Worm (Caenorhabditis elegans) whole organism, L3 larva: ENCODE data around the gene mrps-14.

Experiments used
- R02D3.7 ChIP-seq: fragments of 150-350 bp; optimal IDR thresholded peaks from 2 replicates; lab custom pipeline; 2014; ENCODE audit warnings: missing biosample characterization, missing genetic modification characterization
- ZK546.5 ChIP-seq: sonication (generic microtip); optimal IDR thresholded peaks from 2 replicates; lab custom pipeline; 2017; ENCODE audit warnings: missing biosample characterization, missing genetic modification characterization
- aly-2 ChIP-seq: fragments of 150-350 bp; optimal IDR thresholded peaks from 2 replicates; lab custom pipeline; 2014; ENCODE audit warnings: missing biosample characterization, missing genetic modification characterization
- ceh-82 ChIP-seq: fragments of 150-350 bp; optimal IDR thresholded peaks from 2 replicates; lab custom pipeline; 2014; ENCODE audit warnings: missing biosample characterization, missing genetic modification characterization
- ceh-9 ChIP-seq: sonication (generic microtip); optimal IDR thresholded peaks from 2 replicates; lab custom pipeline; 2018; ENCODE audit warnings: missing biosample characterization, missing genetic modification characterization
- daf-12 ChIP-seq: fragments of 150-350 bp; optimal IDR thresholded peaks from 2 replicates; lab custom pipeline; 2014; ENCODE audit warnings: missing biosample characterization, missing genetic modification reagents, missing genetic modification characterization
- egl-5 ChIP-seq: fragments of 150-350 bp; optimal IDR thresholded peaks from 2 replicates; lab custom pipeline; 2017; ENCODE audit warnings: missing biosample characterization, missing genetic modification reagents, missing genetic modification characterization, inconsistent platforms
- elt-1 ChIP-seq: fragments of 150-350 bp; optimal IDR thresholded peaks from 2 replicates; lab custom pipeline; 2014; ENCODE audit warnings: missing biosample characterization, missing genetic modification characterization
- elt-2 ChIP-seq: sonication (generic microtip); optimal IDR thresholded peaks from 2 replicates; lab custom pipeline; 2016; ENCODE audit warnings: missing genetic modification reagents, mild to moderate bottlenecking, missing genetic modification characterization, missing compliant biosample characterization
- elt-3 ChIP-seq, 3 experiments: fragments of 150-350 bp in 1 of 3; sonication (generic microtip) in 2 of 3; optimal IDR thresholded peaks; 2 replicates in 2 of 3; 4 replicates in 1 of 3; lab custom pipeline; 2014 to 2017; ENCODE audit warnings: missing biosample characterization in 3 of 3, missing genetic modification characterization in 3 of 3
- fos-1 ChIP-seq: fragments of 150-350 bp; optimal IDR thresholded peaks from 2 replicates; lab custom pipeline; 2014; ENCODE audit warnings: missing biosample characterization, missing genetic modification characterization
- hmg-11 ChIP-seq: sonication (generic microtip); optimal IDR thresholded peaks from 2 replicates; lab custom pipeline; 2016; ENCODE audit warnings: missing genetic modification characterization, missing compliant biosample characterization
- jun-1 ChIP-seq: fragments of 150-350 bp; optimal IDR thresholded peaks from 2 replicates; lab custom pipeline; 2014; ENCODE audit warnings: missing biosample characterization, missing genetic modification reagents, missing genetic modification characterization
- lin-15B ChIP-seq: fragments of 150-350 bp; optimal IDR thresholded peaks from 2 replicates; lab custom pipeline; 2014; ENCODE audit warnings: missing biosample characterization, missing genetic modification characterization
- lsy-12 ChIP-seq: sonication (generic microtip); optimal IDR thresholded peaks from 2 replicates; lab custom pipeline; 2016; ENCODE audit warnings: mild to moderate bottlenecking, missing genetic modification characterization, missing compliant biosample characterization
- mdl-1 ChIP-seq: fragments of 150-350 bp; optimal IDR thresholded peaks from 2 replicates; lab custom pipeline; 2014; ENCODE audit warnings: missing biosample characterization, missing genetic modification characterization
- mml-1 ChIP-seq: fragments of 150-350 bp; sonication (generic microtip); optimal IDR thresholded peaks from 3 replicates; lab custom pipeline; 2014; ENCODE audit warnings: missing biosample characterization, missing genetic modification characterization
- nfya-1 ChIP-seq: sonication (generic microtip); optimal IDR thresholded peaks from 2 replicates; lab custom pipeline; 2017; ENCODE audit warnings: missing genetic modification characterization, mild to moderate bottlenecking, missing compliant biosample characterization, antibody characterized with exemption, moderate library complexity; ENCODE audit not compliant: insufficient read depth
- nhr-11 ChIP-seq: fragments of 150-350 bp; optimal IDR thresholded peaks from 2 replicates; lab custom pipeline; 2014; ENCODE audit warnings: missing biosample characterization, missing genetic modification characterization
- nhr-12 ChIP-seq: fragments of 150-350 bp; optimal IDR thresholded peaks from 2 replicates; lab custom pipeline; 2014; ENCODE audit warnings: missing biosample characterization, missing genetic modification characterization
- nhr-23 ChIP-seq: fragments of 150-350 bp; optimal IDR thresholded peaks from 2 replicates; lab custom pipeline; 2014; ENCODE audit warnings: missing biosample characterization, missing genetic modification reagents, missing genetic modification characterization
- nhr-25 ChIP-seq: sonication (generic microtip); optimal IDR thresholded peaks from 2 replicates; lab custom pipeline; 2017; ENCODE audit warnings: missing biosample characterization, missing genetic modification characterization
- nhr-28 ChIP-seq: fragments of 150-350 bp; optimal IDR thresholded peaks from 2 replicates; lab custom pipeline; 2014; ENCODE audit warnings: missing biosample characterization, missing genetic modification characterization
- nhr-43 ChIP-seq: sonication (generic microtip); optimal IDR thresholded peaks from 2 replicates; lab custom pipeline; 2016; ENCODE audit warnings: mild to moderate bottlenecking, missing genetic modification characterization, missing compliant biosample characterization; ENCODE audit not compliant: poor library complexity, severe bottlenecking
- nhr-67 ChIP-seq: fragments of 150-350 bp; optimal IDR thresholded peaks from 2 replicates; lab custom pipeline; 2014; ENCODE audit warnings: missing biosample characterization, missing genetic modification characterization
- nhr-76 ChIP-seq: fragments of 150-350 bp; sonication (generic microtip); optimal IDR thresholded peaks from 5 replicates; lab custom pipeline; 2014; ENCODE audit warnings: missing biosample characterization, missing genetic modification characterization
- nhr-77 ChIP-seq: fragments of 150-350 bp; optimal IDR thresholded peaks from 2 replicates; lab custom pipeline; 2014; ENCODE audit warnings: missing biosample characterization, missing genetic modification characterization
- pha-4 ChIP-seq: fragments of 150-350 bp; optimal IDR thresholded peaks from 2 replicates; lab custom pipeline; 2014; ENCODE audit warnings: missing biosample characterization, missing genetic modification reagents, missing genetic modification characterization
- pqm-1 ChIP-seq: fragments of 150-350 bp; optimal IDR thresholded peaks from 2 replicates; lab custom pipeline; 2017; ENCODE audit warnings: missing biosample characterization, missing genetic modification characterization, inconsistent platforms
- skn-1 ChIP-seq: fragments of 150-350 bp; optimal IDR thresholded peaks from 2 replicates; lab custom pipeline; 2014; ENCODE audit warnings: missing biosample characterization, missing genetic modification characterization
- snpc-4 ChIP-seq: fragments of 150-350 bp; optimal IDR thresholded peaks from 2 replicates; lab custom pipeline; 2014; ENCODE audit warnings: missing biosample characterization, missing genetic modification characterization
- tbx-2 ChIP-seq: sonication (generic microtip); optimal IDR thresholded peaks from 2 replicates; lab custom pipeline; 2016; ENCODE audit warnings: mild to moderate bottlenecking, missing genetic modification characterization, missing compliant biosample characterization
- zag-1 ChIP-seq: fragments of 150-350 bp; optimal IDR thresholded peaks from 2 replicates; lab custom pipeline; 2014; ENCODE audit warnings: missing biosample characterization, missing genetic modification characterization
- ztf-11 ChIP-seq: fragments of 150-350 bp; optimal IDR thresholded peaks from 2 replicates; lab custom pipeline; 2014; ENCODE audit warnings: missing biosample characterization, missing genetic modification characterization
- ztf-4 ChIP-seq: fragments of 150-350 bp; optimal IDR thresholded peaks from 2 replicates; lab custom pipeline; 2014; ENCODE audit warnings: missing biosample characterization, missing genetic modification characterization

The mrps-14 gene

DNA sequence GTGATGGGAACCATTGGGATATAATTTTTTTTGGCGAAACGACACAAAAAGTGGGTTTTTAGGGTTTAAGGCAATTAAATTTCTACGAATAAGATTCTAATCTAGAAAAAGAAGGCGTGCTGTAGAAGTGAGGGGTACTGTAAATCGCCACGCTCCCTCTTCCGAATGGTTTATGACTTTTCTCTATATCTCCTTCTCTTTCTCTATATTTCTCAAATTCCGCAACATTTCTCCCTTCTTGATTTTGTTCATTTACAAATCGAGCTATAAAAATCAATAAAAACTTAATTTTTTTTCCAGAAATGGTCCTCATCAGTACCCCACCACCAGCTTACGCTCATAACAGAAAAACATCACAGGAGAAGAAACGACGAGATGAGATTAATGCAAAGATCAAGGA lies 24.1 kb downstream of the mrps-14 start, which contains the start of gene ref-1:
ref-1 (plus strand) TSS at position 301 of the 400 bp plus-strand sequence.
- TF ChIP-seq nhr-76 (tag; lab: Kevin White, UChicago): no peak
- no peak for TF ChIP-seq mml-1
- no peak for TF ChIP-seq egl-5 (tag; lab: Kevin White, UChicago)
- TF ChIP-seq nhr-11 (tag; lab: Kevin White, UChicago): no peak
- TF ChIP-seq, all 47 proteins: peak for 0

DNA sequence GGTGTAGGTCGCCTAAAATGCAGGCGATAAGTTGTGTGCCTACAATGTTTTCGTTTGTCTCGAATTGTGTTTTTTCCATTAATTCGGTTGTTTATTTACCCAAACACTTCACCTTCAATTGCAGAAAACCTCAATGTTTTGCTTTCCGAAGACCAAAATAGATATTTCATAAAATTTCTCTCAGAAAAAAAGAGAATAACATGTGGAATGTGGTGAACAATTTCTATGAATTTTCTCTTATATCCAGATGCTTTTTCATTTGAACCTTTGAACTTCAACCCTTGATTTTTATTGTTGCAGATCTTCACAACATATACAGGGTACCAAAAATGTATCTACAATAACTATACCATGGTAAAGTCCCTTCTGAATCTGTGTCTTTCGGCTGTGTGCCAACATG lies 35.9 kb downstream of the mrps-14 start, which contains the start of gene T01E8.1:
T01E8.1 (plus strand) TSS at position 301 of the 400 bp plus-strand sequence.
- TF ChIP-seq elt-2 (tag; lab: Kevin White, UChicago) (no peak), nhr-25 (tag; lab: Kevin White, UChicago) (no peak), pqm-1 (tag; lab: Kevin White, UChicago) (no peak), ztf-4 (tag; lab: Kevin White, UChicago) (no peak), tbx-2 (tag; lab: Kevin White, UChicago) (no peak), lin-15B (tag; lab: Kevin White, UChicago) (no peak), egl-5 (tag; lab: Kevin White, UChicago) (no peak), ceh-82 (no peak), nhr-67 (tag; lab: Kevin White, UChicago) (no peak), ZK546.5 (tag; lab: Kevin White, UChicago) (no peak), nhr-11 (tag; lab: Kevin White, UChicago) (no peak), skn-1 (no peak)

DNA sequence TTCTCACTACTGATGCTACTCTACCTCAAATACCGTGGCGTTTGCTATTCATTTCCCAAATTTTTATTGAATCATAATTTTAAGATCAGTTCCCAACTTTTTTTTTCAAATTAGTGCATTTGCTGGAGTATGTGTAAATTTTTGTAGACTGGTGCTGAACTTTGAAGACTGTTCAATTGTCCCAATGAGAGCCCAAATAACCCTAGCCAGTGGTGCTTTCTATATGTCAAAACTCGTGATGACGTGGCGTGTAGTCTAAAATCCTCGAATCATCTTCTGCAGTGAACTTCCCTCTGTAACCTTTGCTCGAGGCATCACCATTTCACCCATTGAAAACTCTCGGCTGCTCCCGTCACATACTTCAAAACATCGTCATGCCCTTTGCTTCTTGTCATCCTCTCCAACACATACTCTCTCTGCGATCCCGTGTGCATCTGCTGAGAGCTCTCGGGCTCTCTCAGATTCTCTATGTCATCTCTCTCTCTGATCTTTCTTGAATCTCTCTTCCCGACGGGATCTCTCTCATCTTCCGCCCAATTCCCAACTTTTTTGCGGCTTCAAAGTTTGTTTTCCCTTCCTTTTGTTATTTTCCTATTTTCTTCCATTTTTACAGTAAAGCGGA lies 37.8 kb downstream of the mrps-14 start:
- no peak for TF ChIP-seq nhr-23
- no peak for TF ChIP-seq pqm-1 (tag; lab: Kevin White, UChicago)
- no peak for TF ChIP-seq ceh-82
- TF ChIP-seq pha-4 (tag; lab: Kevin White, UChicago): peak; percentile 35
- peak; percentile 43 for TF ChIP-seq nhr-11 (tag; lab: Kevin White, UChicago)
- TF ChIP-seq, all 47 proteins: peak for 2

DNA sequence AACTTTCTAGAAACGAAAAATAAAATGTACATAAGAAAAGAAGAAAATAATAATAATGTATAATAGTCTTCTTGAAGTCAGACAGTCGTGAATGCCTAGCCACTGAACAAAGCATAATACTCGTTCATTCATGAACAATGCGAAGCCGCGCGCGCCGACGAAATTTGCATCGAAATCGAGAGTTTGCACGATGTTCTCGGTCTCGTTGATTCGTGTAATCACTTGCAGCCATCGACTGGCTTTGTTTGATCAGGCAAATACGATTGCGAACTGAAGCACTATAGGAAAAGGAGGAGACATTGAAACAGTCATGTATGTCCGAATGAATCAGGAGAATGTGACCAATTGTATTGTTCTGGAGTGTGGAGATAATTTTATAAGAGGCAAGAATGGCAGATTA lies 38.5 kb downstream of the mrps-14 start:
- TF ChIP-seq nhr-25 (tag; lab: Kevin White, UChicago) (peak; percentile 40), daf-12 (tag; lab: Kevin White, UChicago) (no peak), jun-1 (tag; lab: Kevin White, UChicago) (no peak)

DNA sequence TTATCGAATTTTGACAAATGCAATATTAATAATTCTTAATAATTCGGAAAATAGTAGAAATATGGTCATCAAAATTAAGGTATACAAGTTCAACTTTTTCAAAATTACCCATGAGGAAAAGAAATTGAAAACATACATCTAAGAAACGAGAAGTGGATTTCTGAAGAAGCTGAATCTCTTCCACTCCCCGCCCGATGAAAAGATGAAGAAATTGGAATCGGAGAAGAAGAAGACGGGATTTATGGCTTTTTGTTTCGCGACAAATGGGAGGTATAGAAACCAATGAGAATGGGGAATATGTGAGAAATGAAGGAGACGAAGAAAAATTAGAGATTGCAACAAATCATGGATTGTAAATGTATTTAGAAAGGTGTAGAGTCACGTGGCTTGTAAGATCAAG lies 39.2 kb downstream of the mrps-14 start:
- TF ChIP-seq nfya-1 (tag; lab: Kevin White, UChicago): peak; percentile 20
- no peak for TF ChIP-seq daf-12 (tag; lab: Kevin White, UChicago)
- no peak for TF ChIP-seq snpc-4 (tag; lab: Kevin White, UChicago)
- TF ChIP-seq elt-1 (tag; lab: Kevin White, UChicago): no peak
- peak; percentile 26 for TF ChIP-seq egl-5 (tag; lab: Kevin White, UChicago)

DNA sequence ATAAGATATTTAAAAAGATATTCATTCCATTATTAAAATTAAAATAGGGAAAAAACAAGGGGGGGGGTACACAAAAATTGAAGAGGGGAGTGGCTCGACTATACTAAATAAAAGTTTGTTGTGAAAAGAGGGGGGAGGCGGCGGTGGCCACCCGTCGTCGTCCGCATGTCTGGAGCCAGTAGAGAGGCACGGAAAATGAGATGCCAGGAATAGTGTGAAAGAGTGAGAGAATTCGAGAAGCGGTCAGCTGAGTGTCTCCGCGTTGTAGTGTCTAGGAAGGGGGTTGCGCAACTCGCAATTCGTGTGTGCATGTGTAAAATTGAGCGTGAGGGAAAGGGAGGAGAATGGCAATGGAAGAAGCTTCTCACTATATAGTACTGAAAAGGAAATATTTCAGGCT lies 40.0 kb downstream of the mrps-14 start:
- TF ChIP-seq snpc-4 (tag; lab: Kevin White, UChicago) (peak; percentile 32), hmg-11 (tag; lab: Kevin White, UChicago) (peak; percentile 18), lin-15B (tag; lab: Kevin White, UChicago) (peak; percentile 25), nfya-1 (tag; lab: Kevin White, UChicago) (peak; percentile 68), ZK546.5 (tag; lab: Kevin White, UChicago) (no peak)

DNA sequence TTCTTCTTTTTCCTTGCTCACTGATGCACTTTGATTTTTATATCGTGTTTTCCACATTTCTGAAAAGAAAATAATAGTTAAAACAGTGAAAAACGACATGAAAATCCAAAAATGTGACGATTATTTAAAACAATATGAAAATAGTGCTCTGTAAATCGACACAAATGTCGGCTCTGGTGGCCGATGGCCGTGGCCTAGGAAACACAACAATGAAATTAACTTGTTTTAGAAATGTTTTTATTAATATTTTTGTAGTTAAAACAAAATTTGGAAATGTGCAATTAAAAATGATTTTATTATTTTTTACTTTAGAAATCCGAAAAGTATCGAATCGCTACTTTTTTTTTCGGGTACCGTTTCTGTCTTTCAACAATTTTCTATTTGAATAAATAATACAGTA lies 41.5 kb downstream of the mrps-14 start, which contains the start of gene arv-1:
arv-1 (minus strand) TSS at position 65 of the 400 bp plus-strand sequence.
- TF ChIP-seq nhr-67 (tag; lab: Kevin White, UChicago): no peak
- no peak for TF ChIP-seq elt-1 (tag; lab: Kevin White, UChicago)
- TF ChIP-seq nfya-1 (tag; lab: Kevin White, UChicago): peak; percentile 56
- TF ChIP-seq nhr-43 (tag; lab: Kevin White, UChicago): peak; percentile 69
- TF ChIP-seq ztf-11 (tag; lab: Kevin White, UChicago): no peak
- TF ChIP-seq lsy-12: no peak
- TF ChIP-seq tbx-2 (tag; lab: Kevin White, UChicago): no peak
- TF ChIP-seq jun-1 (tag; lab: Kevin White, UChicago): no peak
- TF ChIP-seq fos-1 (tag; lab: Kevin White, UChicago): no peak
- TF ChIP-seq ceh-82: no peak
- TF ChIP-seq nhr-11 (tag; lab: Kevin White, UChicago): no peak
- no peak for TF ChIP-seq zag-1
- TF ChIP-seq mdl-1 (tag; lab: Kevin White, UChicago): no peak
- no peak for TF ChIP-seq nhr-12 (tag; lab: Kevin White, UChicago)
- TF ChIP-seq R02D3.7 (tag; lab: Kevin White, UChicago): peak; percentile 91
- TF ChIP-seq hmg-11 (tag; lab: Kevin White, UChicago): no peak
- no peak for TF ChIP-seq aly-2 (tag; lab: Kevin White, UChicago)
- peak; percentile 67 for TF ChIP-seq lin-15B (tag; lab: Kevin White, UChicago)
- peak; percentile 55 for TF ChIP-seq pqm-1 (tag; lab: Kevin White, UChicago)
- no peak for TF ChIP-seq ztf-4 (tag; lab: Kevin White, UChicago)
- no peak for TF ChIP-seq elt-3 (tag; optimal IDR thresholded peaks at IDR 0.05; lab: Kevin White, UChicago)
- TF ChIP-seq mml-1: no peak
- TF ChIP-seq nhr-76 (tag; lab: Kevin White, UChicago): no peak
- no peak for TF ChIP-seq ceh-9 (tag; lab: Kevin White, UChicago)
- TF ChIP-seq pha-4 (tag; lab: Kevin White, UChicago): peak; percentile 65
- TF ChIP-seq nhr-28: no peak
- TF ChIP-seq nhr-77 (tag; lab: Kevin White, UChicago): no peak
- TF ChIP-seq nhr-25 (tag; lab: Kevin White, UChicago): peak; percentile 6
- TF ChIP-seq nhr-23: peak; percentile 83
- TF ChIP-seq egl-5 (tag; lab: Kevin White, UChicago): no peak
